Fruit fly (Drosophila melanogaster) whole organism, embryonic: Measurements from ENCODE around the gene CG31109.
A peak's percentile ranks its signal among the peaks of the same experiment; 100 is the strongest.

Source experiments
- Atf3 ChIP-seq: fragments of 200-800 bp; sonication (Bioruptor generic); optimal IDR thresholded peaks from 3 replicates; lab custom pipeline; 2016; ENCODE audit warnings: missing biosample characterization, missing genetic modification characterization
- CG1024 ChIP-seq: fragments of 200-800 bp; sonication (Bioruptor generic); IDR thresholded peaks from 2 replicates; pipeline ENCODE4 v1.3.6; 2022; ENCODE audit warnings: missing biosample characterization, missing genetic modification characterization
- CG10565 ChIP-seq: fragments of 200-800 bp; sonication (Bioruptor generic); optimal IDR thresholded peaks from 3 replicates; lab custom pipeline; 2016; ENCODE audit warnings: missing biosample characterization, mild to moderate bottlenecking, missing genetic modification characterization
- CG10959 ChIP-seq: fragments of 200-800 bp; sonication (Bioruptor generic); IDR thresholded peaks from 2 replicates; pipeline ENCODE4 v1.3.6; 2022; ENCODE audit warnings: missing biosample characterization, missing genetic modification characterization
- CG13123 ChIP-seq: fragments of 200-800 bp; sonication (Bioruptor generic); optimal IDR thresholded peaks from 2 replicates; lab custom pipeline; 2016; ENCODE audit warnings: missing biosample characterization, missing genetic modification characterization
- CG13296 ChIP-seq: fragments of 200-800 bp; sonication (Bioruptor generic); optimal IDR thresholded peaks from 3 replicates; lab custom pipeline; 2018; ENCODE audit warnings: missing biosample characterization, mild to moderate bottlenecking, missing genetic modification characterization
- CG13624 ChIP-seq: fragments of 200-800 bp; sonication (Bioruptor generic); optimal IDR thresholded peaks from 2 replicates; lab custom pipeline; 2016; ENCODE audit warnings: missing biosample characterization, missing genetic modification characterization
- CG15479 ChIP-seq: fragments of 200-800 bp; sonication (Bioruptor generic); optimal IDR thresholded peaks from 3 replicates; lab custom pipeline; 2019; ENCODE audit warnings: missing biosample characterization, mild to moderate bottlenecking, missing genetic modification characterization, moderate library complexity
- CG1647 ChIP-seq: fragments of 200-800 bp; sonication (Bioruptor generic); optimal IDR thresholded peaks from 3 replicates; lab custom pipeline; 2016; ENCODE audit warnings: missing biosample characterization, missing genetic modification characterization
- CG1792 ChIP-seq: fragments of 200-800 bp; sonication (Bioruptor generic); optimal IDR thresholded peaks from 2 replicates; lab custom pipeline; 2016; ENCODE audit warnings: missing biosample characterization, missing genetic modification characterization
- CG18619 ChIP-seq: fragments of 200-800 bp; sonication (Bioruptor generic); optimal IDR thresholded peaks from 3 replicates; lab custom pipeline; 2017; ENCODE audit warnings: missing biosample characterization, mild to moderate bottlenecking, missing genetic modification characterization
- CG2202 ChIP-seq: fragments of 200-800 bp; sonication (Bioruptor generic); optimal IDR thresholded peaks from 2 replicates; lab custom pipeline; 2018; ENCODE audit warnings: missing biosample characterization, mild to moderate bottlenecking, missing genetic modification characterization
- CG2875 ChIP-seq: fragments of 200-800 bp; sonication (Bioruptor generic); optimal IDR thresholded peaks from 2 replicates; lab custom pipeline; 2017; ENCODE audit warnings: missing biosample characterization, mild to moderate bottlenecking, missing genetic modification characterization, missing genetic modification reagents
- CG3163 ChIP-seq: fragments of 200-800 bp; sonication (Bioruptor generic); optimal IDR thresholded peaks from 3 replicates; lab custom pipeline; 2016; ENCODE audit warnings: missing biosample characterization, missing genetic modification characterization
- CG34224 ChIP-seq: fragments of 200-800 bp; sonication (Bioruptor generic); IDR thresholded peaks from 3 replicates; pipeline ENCODE4 v1.3.6; 2022; ENCODE audit warnings: missing biosample characterization, missing genetic modification characterization; ENCODE audit not compliant: partially characterized antibody
- CG3726 ChIP-seq: fragments of 200-800 bp; sonication (Bioruptor generic); IDR thresholded peaks from 3 replicates; pipeline ENCODE4, ENCODE4 v1.3.6; 2022; ENCODE audit warnings: missing biosample characterization, missing genetic modification characterization
- CG4328 ChIP-seq: fragments of 200-800 bp; sonication (Bioruptor generic); optimal IDR thresholded peaks from 3 replicates; lab custom pipeline; 2017; ENCODE audit warnings: missing biosample characterization, missing genetic modification reagents, missing genetic modification characterization
- CG6272 ChIP-seq: fragments of 200-800 bp; sonication (Bioruptor generic); IDR thresholded peaks from 2 replicates; pipeline ENCODE4 v1.3.6; 2022; ENCODE audit warnings: missing biosample characterization, missing genetic modification characterization
- CG7987 ChIP-seq: fragments of 200-800 bp; sonication (Bioruptor generic); optimal IDR thresholded peaks from 2 replicates; lab custom pipeline; 2018; ENCODE audit warnings: missing biosample characterization, mild to moderate bottlenecking, missing genetic modification characterization, moderate library complexity
- CG8388 ChIP-seq: fragments of 200-800 bp; sonication (Bioruptor generic); optimal IDR thresholded peaks from 2 replicates; lab custom pipeline; 2019; ENCODE audit warnings: missing biosample characterization, mild to moderate bottlenecking, missing genetic modification characterization, moderate library complexity
- D19A ChIP-seq: fragments of 200-800 bp; optimal IDR thresholded peaks from 3 replicates; lab custom pipeline; 2019; ENCODE audit warnings: missing biosample characterization, mild to moderate bottlenecking, missing genetic modification characterization, moderate library complexity
- Dad ChIP-seq: fragments of 200-800 bp; sonication (Bioruptor generic); optimal IDR thresholded peaks from 3 replicates; lab custom pipeline; 2016; ENCODE audit warnings: missing biosample characterization, missing genetic modification characterization
- Dfd ChIP-seq, 2 experiments: fragments of >200 bp; optimal IDR thresholded peaks; 2 replicates each; lab custom pipeline; 2017; ENCODE audit warnings: missing biosample characterization in 2 of 2, missing genetic modification characterization in 2 of 2
- E2f2 ChIP-seq: fragments of 200-800 bp; sonication (Bioruptor generic); IDR thresholded peaks from 2 replicates; pipeline ENCODE4 v1.3.6; 2022; ENCODE audit warnings: missing biosample characterization, missing genetic modification characterization
- Eip74EF ChIP-seq, 2 experiments: fragments of 200-800 bp in 1 of 2; fragments of >200 bp in 1 of 2; sonication (Bioruptor generic) in 1 of 2; optimal IDR thresholded peaks; 2 replicates each; lab custom pipeline; 2017 to 2019; ENCODE audit warnings: missing biosample characterization in 2 of 2, missing genetic modification characterization in 2 of 2, mild to moderate bottlenecking in 1 of 2, moderate library complexity in 1 of 2
- Ets97D ChIP-seq: fragments of 200-800 bp; sonication (Bioruptor generic); optimal IDR thresholded peaks from 3 replicates; lab custom pipeline; 2016; ENCODE audit warnings: missing biosample characterization, missing genetic modification characterization
- HLH54F ChIP-seq: fragments of 200-800 bp; sonication (Bioruptor generic); optimal IDR thresholded peaks from 3 replicates; lab custom pipeline; 2016; ENCODE audit warnings: missing biosample characterization, missing genetic modification characterization
- Mes4 ChIP-seq: fragments of 200-800 bp; sonication (Bioruptor generic); optimal IDR thresholded peaks from 2 replicates; lab custom pipeline; 2016; ENCODE audit warnings: missing biosample characterization, missing genetic modification characterization
- NFAT ChIP-seq: fragments of 200-800 bp; sonication (Bioruptor generic); IDR thresholded peaks from 2 replicates; pipeline ENCODE4 v1.3.6; 2022; ENCODE audit warnings: missing biosample characterization, missing genetic modification characterization
- Oli ChIP-seq: fragments of 200-800 bp; sonication (Bioruptor generic); optimal IDR thresholded peaks from 2 replicates; lab custom pipeline; 2018; ENCODE audit warnings: missing biosample characterization, mild to moderate bottlenecking, missing genetic modification characterization, moderate library complexity
- Taf1 ChIP-seq: fragments of 200-800 bp; sonication (Bioruptor generic); IDR thresholded peaks from 2 replicates; pipeline ENCODE4 v1.3.6; 2022; ENCODE audit warnings: missing biosample characterization, missing genetic modification characterization
- Tbp ChIP-seq: fragments of >200 bp; optimal IDR thresholded peaks from 2 replicates; lab custom pipeline; 2018; ENCODE audit warnings: missing biosample characterization, missing genetic modification characterization
- ase ChIP-seq: fragments of 200-800 bp; sonication (Bioruptor generic); IDR thresholded peaks from 3 replicates; pipeline ENCODE4 v1.3.6; 2022; ENCODE audit warnings: missing biosample characterization, missing genetic modification characterization
- az2 ChIP-seq: fragments of 200-800 bp; sonication (Bioruptor generic); optimal IDR thresholded peaks from 3 replicates; lab custom pipeline; 2016; ENCODE audit warnings: missing biosample characterization, missing genetic modification characterization
- chinmo ChIP-seq: fragments of 200-800 bp; sonication (Bioruptor generic); IDR thresholded peaks from 4 replicates; pipeline ENCODE4 v1.3.6; 2022; ENCODE audit warnings: missing biosample characterization, missing genetic modification characterization; ENCODE audit not compliant: partially characterized antibody
- chm ChIP-seq: fragments of 200-800 bp; sonication (Bioruptor generic); IDR thresholded peaks from 2 replicates; pipeline ENCODE4 v1.3.6; 2022; ENCODE audit warnings: missing biosample characterization, missing genetic modification characterization
- ci ChIP-seq: fragments of 200-800 bp; sonication (Bioruptor generic); IDR thresholded peaks from 3 replicates; pipeline ENCODE4 v1.3.6; 2022; ENCODE audit warnings: missing biosample characterization, missing genetic modification characterization
- dan ChIP-seq: fragments of 200-800 bp; sonication (Bioruptor generic); IDR thresholded peaks from 2 replicates; pipeline ENCODE4 v1.3.6; 2022; ENCODE audit warnings: missing biosample characterization, missing genetic modification characterization
- lov ChIP-seq, 2 experiments: fragments of 200-800 bp in 1 of 2; fragments of >200 bp in 1 of 2; sonication (Bioruptor generic) in 1 of 2; IDR thresholded peaks in 1 of 2; optimal IDR thresholded peaks in 1 of 2; 2 replicates in 1 of 2; 3 replicates in 1 of 2; pipeline versions ENCODE4 v1.3.6 to Lab custom; 2017 to 2022; ENCODE audit warnings: missing biosample characterization in 1 of 2, missing genetic modification characterization in 1 of 2
- nerfin-2 ChIP-seq: fragments of 200-800 bp; sonication (Bioruptor generic); IDR thresholded peaks from 2 replicates; pipeline ENCODE4 v1.3.6; 2022; ENCODE audit warnings: missing biosample characterization, missing genetic modification characterization; ENCODE audit not compliant: partially characterized antibody
- org-1 ChIP-seq: fragments of 200-800 bp; sonication (Bioruptor generic); optimal IDR thresholded peaks from 2 replicates; lab custom pipeline; 2017; ENCODE audit warnings: missing biosample characterization, missing genetic modification characterization
- pan ChIP-seq, 4 experiments: fragments of >200 bp in 3 of 4; fragments of 200-800 bp in 1 of 4; sonication (Bioruptor generic) in 1 of 4; optimal IDR thresholded peaks in 3 of 4; IDR thresholded peaks in 1 of 4; 2 replicates each; pipeline versions ENCODE4 v1.3.6 to Lab custom; 2017 to 2022; ENCODE audit warnings: missing biosample characterization in 2 of 4, missing genetic modification characterization in 2 of 4, mixed read lengths in 1 of 4
- prd ChIP-seq, 3 experiments: fragments of >200 bp in 2 of 3; fragments of 200-800 bp in 1 of 3; sonication (Bioruptor generic) in 1 of 3; optimal IDR thresholded peaks in 2 of 3; IDR thresholded peaks in 1 of 3; 2 replicates in 2 of 3; 3 replicates in 1 of 3; pipeline versions ENCODE4 v1.3.6 to Lab custom; 2017 to 2022; ENCODE audit warnings: missing biosample characterization in 1 of 3, missing genetic modification characterization in 1 of 3
- scrt ChIP-seq: fragments of 200-800 bp; sonication (Bioruptor generic); optimal IDR thresholded peaks from 2 replicates; lab custom pipeline; 2018; ENCODE audit warnings: missing biosample characterization, mild to moderate bottlenecking, missing genetic modification characterization, moderate library complexity
- sd ChIP-seq: fragments of 200-800 bp; sonication (Bioruptor generic); optimal IDR thresholded peaks from 3 replicates; lab custom pipeline; 2018; ENCODE audit warnings: missing biosample characterization, mild to moderate bottlenecking, missing genetic modification characterization, moderate library complexity
- shn ChIP-seq: fragments of 200-800 bp; sonication (Bioruptor generic); optimal IDR thresholded peaks from 3 replicates; lab custom pipeline; 2016; ENCODE audit warnings: missing biosample characterization, missing genetic modification characterization
- tio ChIP-seq: fragments of 200-800 bp; sonication (Bioruptor generic); optimal IDR thresholded peaks from 2 replicates; lab custom pipeline; 2017; ENCODE audit warnings: missing biosample characterization, missing genetic modification characterization, inconsistent platforms
- tup ChIP-seq: fragments of 200-800 bp; sonication (Bioruptor generic); optimal IDR thresholded peaks from 2 replicates; lab custom pipeline; 2016; ENCODE audit warnings: missing biosample characterization, mild to moderate bottlenecking, missing genetic modification characterization, moderate library complexity
- vfl ChIP-seq: fragments of 200-800 bp; sonication (Bioruptor generic); optimal IDR thresholded peaks from 2 replicates; lab custom pipeline; 2016; ENCODE audit warnings: missing biosample characterization, missing genetic modification characterization
- wek ChIP-seq: fragments of 200-800 bp; sonication (Bioruptor generic); optimal IDR thresholded peaks from 3 replicates; lab custom pipeline; 2018; ENCODE audit warnings: missing biosample characterization, mild to moderate bottlenecking, missing genetic modification characterization, moderate library complexity

The CG31109 gene

DNA sequence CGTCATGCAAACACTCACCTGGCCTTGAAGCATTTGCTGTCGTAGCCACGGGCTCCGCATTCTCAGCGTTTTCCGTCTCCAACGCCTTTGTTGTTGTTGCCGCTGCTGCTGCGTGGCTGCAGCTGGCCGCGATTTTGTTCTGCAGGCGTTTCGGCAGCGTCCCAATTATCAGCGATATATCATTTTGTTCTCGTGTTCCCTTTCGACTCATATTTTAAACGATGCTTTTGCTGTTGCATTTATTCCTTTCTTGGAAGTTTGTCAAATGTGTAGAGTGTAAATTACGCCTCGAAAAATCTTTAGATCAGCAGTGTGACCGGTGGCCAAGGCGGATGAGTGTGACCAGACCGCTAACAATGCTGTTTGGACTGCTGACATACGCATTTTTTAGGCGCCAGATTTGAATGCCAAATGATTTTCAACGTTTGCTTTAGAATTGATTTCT, 21.3 kb downstream of the CG31109 start, which contains the start of gene Smg6 (continued):
- no peak for TF ChIP-seq CG8388
- no peak for TF ChIP-seq shn (GFP tag; lab: Kevin White, UChicago)
- TF ChIP-seq CG7987: no peak
- no peak for TF ChIP-seq Atf3 (GFP tag; lab: Kevin White, UChicago)
- 0 out of 2 replicates have a peak, but pooled peaks have one; percentile 10 for TF ChIP-seq chm
- TF ChIP-seq CG15479 (GFP tag; lab: Kevin White, UChicago): no peak
- TF ChIP-seq CG18619 (GFP tag; lab: Kevin White, UChicago): no peak
- no peak for TF ChIP-seq CG34224 (GFP tag; lab: Robert Waterston, UW)
- TF ChIP-seq Eip74EF (GFP tag; optimal IDR thresholded peaks at IDR 0.05; lab: Kevin White, UChicago): no peak
- no peak for TF ChIP-seq Oli (tag; lab: Kevin White, UChicago)
- TF ChIP-seq tup (GFP tag; lab: Kevin White, UChicago): no peak
- no peak for TF ChIP-seq CG1647 (GFP tag; lab: Kevin White, UChicago)
- TF ChIP-seq D19A: no peak
- TF ChIP-seq org-1: no peak
- no peak for TF ChIP-seq NFAT
- no peak for TF ChIP-seq CG10959
- TF ChIP-seq Dfd (GFP tag; optimal IDR thresholded peaks at IDR 0.05; lab: Kevin White, UChicago): no peak
- TF ChIP-seq E2f2 (GFP tag; lab: Robert Waterston, UW): peak; percentile 96
- no peak for TF ChIP-seq Taf1 (GFP tag; lab: Robert Waterston, UW)
- no peak for TF ChIP-seq CG1024
- no peak for TF ChIP-seq lov (optimal IDR thresholded peaks at IDR 0.05; lab: Kevin White, UChicago)
- TF ChIP-seq lov (GFP tag; IDR thresholded peaks at IDR 0.05; lab: Robert Waterston, UW): no peak
- TF ChIP-seq CG13624 (GFP tag; lab: Kevin White, UChicago): peak; percentile 89
- no peak for TF ChIP-seq CG3163 (GFP tag; lab: Kevin White, UChicago)
- no peak for TF ChIP-seq chinmo (GFP tag; lab: Robert Waterston, UW)
- TF ChIP-seq CG13123: no peak
- no peak for TF ChIP-seq CG4328 (GFP tag; lab: Kevin White, UChicago)
- TF ChIP-seq vfl (GFP tag; lab: Kevin White, UChicago): no peak
- no peak for TF ChIP-seq HLH54F (GFP tag; lab: Kevin White, UChicago)
- no peak for TF ChIP-seq ase
- no peak for TF ChIP-seq Tbp (GFP tag; lab: Kevin White, UChicago)
- TF ChIP-seq CG1792 (GFP tag; lab: Kevin White, UChicago): no peak
- TF ChIP-seq dan (GFP tag; lab: Robert Waterston, UW): no peak
- TF ChIP-seq tio (GFP tag; lab: Kevin White, UChicago): no peak
- no peak for TF ChIP-seq wek (GFP tag; lab: Kevin White, UChicago)
- no peak for TF ChIP-seq scrt
- TF ChIP-seq nerfin-2 (GFP tag; lab: Robert Waterston, UW): no peak
- no peak for TF ChIP-seq CG2202 (tag; lab: Kevin White, UChicago)
- TF ChIP-seq CG3726 (GFP tag; lab: Robert Waterston, UW): no peak
- TF ChIP-seq CG6272 (GFP tag; lab: Robert Waterston, UW): no peak
- TF ChIP-seq Ets97D (GFP tag; lab: Kevin White, UChicago): peak; percentile 28
- TF ChIP-seq sd (tag; lab: Kevin White, UChicago): no peak
- no peak for TF ChIP-seq az2 (GFP tag; lab: Kevin White, UChicago)
- TF ChIP-seq Dad: no peak
- TF ChIP-seq pan (optimal IDR thresholded peaks at IDR 0.05; lab: Kevin White, UChicago): no peak
- TF ChIP-seq pan (GFP tag; optimal IDR thresholded peaks at IDR 0.05 in 1 of 2, IDR thresholded peaks at IDR 0.05 in 1 of 2): no peak
- TF ChIP-seq CG10565 (GFP tag; lab: Kevin White, UChicago): no peak
- no peak for TF ChIP-seq Mes4 (GFP tag; lab: Kevin White, UChicago)
- no peak for TF ChIP-seq CG13296 (GFP tag; lab: Kevin White, UChicago)
- 0 out of 3 replicates have a peak, but pooled peaks have one; percentile 21 for TF ChIP-seq ci (GFP tag; lab: Robert Waterston, UW)
- TF ChIP-seq CG2875 (GFP tag; lab: Kevin White, UChicago): no peak
- no peak for TF ChIP-seq prd (optimal IDR thresholded peaks at IDR 0.05; lab: Kevin White, UChicago)
- TF ChIP-seq prd (GFP tag; IDR thresholded peaks at IDR 0.05; lab: Robert Waterston, UW): no peak
